Worm (Caenorhabditis elegans) whole organism, midembryonic: ENCODE data around the gene Y2H9A.4.

Source experiments
- T22C8.4 ChIP-seq: fragments of 200-800 bp; sonication (Bioruptor generic); IDR thresholded peaks from 2 replicates; pipeline ENCODE4 v1.3.6; 2022; ENCODE audit warnings: missing genetic modification characterization, missing compliant biosample characterization
- cog-1 ChIP-seq: sonication (generic microtip); optimal IDR thresholded peaks from 2 replicates; lab custom pipeline; 2016; ENCODE audit warnings: missing genetic modification characterization, missing compliant biosample characterization
- flt-1 ChIP-seq: fragments of 200-800 bp; sonication (Bioruptor generic); IDR thresholded peaks from 2 replicates; pipeline ENCODE4 v1.3.6; 2022; ENCODE audit warnings: missing genetic modification characterization, missing compliant biosample characterization
- klf-2 ChIP-seq: fragments of 200-800 bp; sonication (Bioruptor generic); conservative IDR thresholded peaks from 2 replicates; pipeline ENCODE4 v1.3.6; 2022; ENCODE audit warnings: missing genetic modification reagents, missing genetic modification characterization, missing compliant biosample characterization
- med-1 ChIP-seq: sonication (generic microtip); optimal IDR thresholded peaks from 2 replicates; lab custom pipeline; 2017; ENCODE audit warnings: missing genetic modification characterization, mild to moderate bottlenecking, missing compliant biosample characterization, antibody characterized with exemption, missing genetic modification reagents; ENCODE audit not compliant: insufficient read depth
- ref-1 ChIP-seq: fragments of 200-800 bp; sonication (Bioruptor generic); conservative IDR thresholded peaks from 2 replicates; pipeline ENCODE4 v1.3.6; 2022; ENCODE audit warnings: missing genetic modification reagents, missing genetic modification characterization, missing compliant biosample characterization
- tab-1 ChIP-seq: fragments of 200-800 bp; sonication (Bioruptor generic); IDR thresholded peaks from 2 replicates; pipeline ENCODE4 v1.3.6; 2022; ENCODE audit warnings: missing genetic modification characterization, missing compliant biosample characterization
- ztf-23 ChIP-seq: fragments of 200-800 bp; sonication (Bioruptor generic); IDR thresholded peaks from 2 replicates; pipeline ENCODE4 v1.3.6; 2022; ENCODE audit warnings: missing genetic modification reagents, missing genetic modification characterization, missing compliant biosample characterization
- ztf-29 ChIP-seq: fragments of 200-800 bp; sonication (Bioruptor generic); IDR thresholded peaks from 2 replicates; pipeline ENCODE4 v1.3.6; 2022; ENCODE audit warnings: missing genetic modification reagents, missing genetic modification characterization, missing compliant biosample characterization

The Y2H9A.4 gene

DNA sequence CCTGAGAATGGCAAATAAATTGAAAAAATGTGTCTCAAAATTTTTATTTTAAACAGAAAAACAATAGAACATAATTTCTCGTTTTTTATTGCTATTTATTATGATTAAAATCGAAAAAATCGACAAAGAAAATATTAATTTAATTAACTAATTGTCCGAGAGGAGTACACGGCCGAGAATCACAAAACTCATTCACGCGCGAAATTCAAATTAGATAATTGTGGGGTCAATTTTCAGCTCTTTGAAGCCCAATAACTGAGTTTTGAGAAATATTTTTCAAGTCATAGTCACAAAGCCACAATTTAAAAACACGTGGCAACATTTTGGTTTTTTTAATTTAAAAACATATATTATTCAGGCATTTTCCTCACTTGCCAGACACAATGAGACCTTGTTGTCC is 36.6 kb upstream of the Y2H9A.4 start:
- no peak for TF ChIP-seq ztf-23 (GFP tag; lab: Robert Waterston, UW)
- no peak for TF ChIP-seq tab-1 (GFP tag; lab: Robert Waterston, UW)
- no peak for TF ChIP-seq cog-1 (tag; lab: Kevin White, UChicago)
- TF ChIP-seq ztf-29: no peak
- no peak for TF ChIP-seq T22C8.4
- no peak for TF ChIP-seq flt-1 (GFP tag; lab: Robert Waterston, UW)
- no peak for TF ChIP-seq med-1 (GFP tag; lab: Kevin White, UChicago)
- TF ChIP-seq klf-2 (GFP tag; lab: Robert Waterston, UW): no peak
- no peak for TF ChIP-seq ref-1 (GFP tag; lab: Robert Waterston, UW)

DNA sequence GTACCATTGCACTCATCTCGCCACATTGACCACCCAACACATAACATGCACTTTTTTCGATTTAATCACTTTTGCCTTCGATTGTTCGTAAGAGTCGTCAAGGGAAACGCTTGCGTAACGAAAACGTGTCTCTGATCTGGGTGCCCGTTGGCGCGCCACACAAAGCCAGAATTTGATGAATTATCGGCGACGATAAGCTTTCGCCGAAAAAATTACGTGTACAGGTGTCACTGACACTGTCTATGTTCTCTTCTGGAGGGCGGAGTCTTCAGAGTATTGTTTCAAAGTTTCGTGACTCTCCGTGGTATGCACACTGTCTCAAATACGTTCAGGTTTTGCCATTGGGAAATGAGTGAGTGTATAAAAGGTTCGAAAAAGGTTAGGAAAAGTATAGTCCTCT is 35.0 kb upstream of the Y2H9A.4 start, which contains the start of gene F53F1.4:
Gene F53F1.4, plus strand, starts transcription at position 390 of the 400 bp plus-strand sequence.
- TF ChIP-seq cog-1 (tag; lab: Kevin White, UChicago) (no peak), tab-1 (GFP tag; lab: Robert Waterston, UW) (no peak), ztf-29 (no peak), flt-1 (GFP tag; lab: Robert Waterston, UW) (no peak)

DNA sequence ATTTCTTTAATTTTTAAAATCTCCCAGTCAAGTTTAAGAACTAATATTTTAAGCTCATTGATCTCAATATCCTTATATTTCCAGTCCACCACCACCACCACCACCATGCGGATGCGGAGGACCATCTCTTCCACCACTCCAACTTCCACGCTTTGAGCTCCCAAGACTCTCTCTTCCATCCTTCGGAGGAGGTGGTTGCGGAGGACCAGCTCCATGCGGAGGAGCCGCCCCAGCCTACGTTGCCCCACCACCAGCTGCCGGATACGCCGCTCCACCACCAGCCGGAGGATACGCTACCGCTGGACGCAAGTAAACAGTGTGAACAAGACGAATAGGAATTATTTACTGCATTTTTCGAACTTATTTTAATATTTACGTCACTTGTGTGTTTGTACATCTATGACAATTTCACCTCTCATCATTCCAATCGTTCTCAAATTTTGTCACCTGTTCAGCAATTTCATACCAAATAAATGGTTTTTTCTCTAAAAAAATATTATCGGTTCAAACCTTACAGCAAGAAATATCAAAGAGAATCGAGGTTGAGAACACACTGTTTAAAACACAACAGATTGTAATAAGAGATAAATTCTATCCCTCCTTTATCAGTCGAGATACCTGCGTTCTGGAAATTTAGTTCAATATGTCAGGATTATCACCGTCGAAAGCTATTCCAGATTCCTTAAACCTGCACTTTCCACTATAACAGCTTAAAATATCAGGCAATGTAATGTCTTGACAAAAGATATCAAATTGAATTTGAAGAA is 34.3 kb upstream of the Y2H9A.4 start:
- no peak for TF ChIP-seq klf-2 (GFP tag; lab: Robert Waterston, UW)
- no peak for TF ChIP-seq med-1 (GFP tag; lab: Kevin White, UChicago)
- no peak for TF ChIP-seq tab-1 (GFP tag; lab: Robert Waterston, UW)
- no peak for TF ChIP-seq ztf-23 (GFP tag; lab: Robert Waterston, UW)

DNA sequence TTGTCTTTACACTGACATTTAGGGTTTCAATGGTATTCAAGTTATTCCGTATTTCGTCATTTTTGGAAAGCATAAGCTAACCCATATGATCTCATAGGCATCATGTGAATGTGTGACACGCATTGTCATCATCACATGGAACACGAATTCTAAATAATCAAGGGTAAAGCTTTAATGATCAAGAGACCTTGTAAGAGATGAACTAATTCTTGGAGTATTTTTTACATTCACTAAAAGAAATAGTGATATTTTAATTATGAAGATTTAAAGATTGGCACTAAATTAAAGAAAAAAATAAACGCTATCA is 33.8 kb upstream of the Y2H9A.4 start:
- TF ChIP-seq tab-1 (GFP tag; lab: Robert Waterston, UW) (no peak), flt-1 (GFP tag; lab: Robert Waterston, UW) (no peak), cog-1 (tag; lab: Kevin White, UChicago) (no peak), ztf-29 (no peak), ztf-23 (GFP tag; lab: Robert Waterston, UW) (no peak), med-1 (GFP tag; lab: Kevin White, UChicago) (no peak), klf-2 (GFP tag; lab: Robert Waterston, UW) (no peak), ref-1 (GFP tag; lab: Robert Waterston, UW) (no peak), T22C8.4 (no peak)

DNA sequence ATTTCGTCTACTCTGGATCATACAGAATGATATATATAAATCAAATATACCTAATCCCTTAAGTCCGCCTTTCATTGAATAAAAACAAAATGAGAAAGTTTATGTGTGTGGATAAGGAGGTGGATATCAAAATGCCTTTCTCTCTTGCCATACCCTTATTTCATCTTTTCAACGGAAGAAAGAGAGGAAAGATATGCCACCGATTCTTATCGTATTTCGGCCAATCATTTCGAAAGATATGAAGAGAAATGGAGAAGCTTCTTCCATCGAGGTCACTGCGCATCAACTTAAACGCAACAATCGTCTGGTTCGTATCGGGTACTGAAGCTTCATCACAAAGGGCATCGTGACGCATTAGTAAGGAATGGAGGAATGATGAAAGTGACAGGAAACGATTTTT is 32.4 kb upstream of the Y2H9A.4 start:
- no peak for TF ChIP-seq ztf-29

DNA sequence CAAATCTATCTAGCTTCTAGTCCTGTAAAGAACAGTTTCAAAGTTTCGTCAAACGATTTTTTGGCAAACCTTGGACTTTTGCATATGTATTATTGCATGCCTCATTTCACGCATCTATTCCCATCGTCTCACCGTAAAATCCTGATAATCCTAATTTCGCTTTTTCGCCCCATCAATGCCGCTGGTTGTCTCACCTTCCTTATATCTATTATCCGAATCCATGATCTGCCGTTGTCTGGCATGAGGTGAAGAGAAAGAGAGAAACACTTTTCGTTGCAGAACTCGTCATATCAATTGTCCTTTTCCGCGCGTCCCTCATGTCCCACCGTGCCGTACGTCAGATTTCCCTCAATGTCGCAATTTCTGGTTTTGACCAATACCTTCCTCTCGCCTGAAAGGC is 31.1 kb upstream of the Y2H9A.4 start, which contains the start of gene cut-2:
Gene cut-2, plus strand, starts transcription at position 365 of the 400 bp plus-strand sequence.
- TF ChIP-seq cog-1 (tag; lab: Kevin White, UChicago): no peak
- TF ChIP-seq ztf-23 (GFP tag; lab: Robert Waterston, UW): no peak
- no peak for TF ChIP-seq klf-2 (GFP tag; lab: Robert Waterston, UW)
- TF ChIP-seq ref-1 (GFP tag; lab: Robert Waterston, UW): no peak
- no peak for TF ChIP-seq med-1 (GFP tag; lab: Kevin White, UChicago)
- TF ChIP-seq ztf-29: no peak
- TF ChIP-seq flt-1 (GFP tag; lab: Robert Waterston, UW): no peak
- TF ChIP-seq T22C8.4: no peak
- TF ChIP-seq tab-1 (GFP tag; lab: Robert Waterston, UW): no peak

DNA sequence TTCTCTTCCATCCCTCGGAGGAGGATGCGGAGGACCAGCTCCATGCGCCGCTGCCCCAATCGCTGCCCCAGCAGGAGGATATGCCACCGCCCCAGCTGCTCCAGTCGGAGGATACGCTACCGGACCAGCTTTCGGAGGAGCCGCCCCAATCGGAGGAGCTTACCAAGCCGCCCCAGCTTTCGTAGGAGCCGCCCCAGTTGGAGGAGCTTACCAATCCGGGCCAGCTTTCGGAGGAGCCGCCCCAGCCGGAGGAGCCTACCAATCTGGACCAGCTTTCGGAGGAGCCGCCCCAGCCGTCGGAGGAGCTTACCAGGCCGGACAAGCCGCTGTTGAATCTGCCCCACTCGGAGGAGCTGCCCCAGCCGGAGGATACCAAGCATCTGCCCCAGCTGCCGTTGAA is 30.2 kb upstream of the Y2H9A.4 start:
- TF ChIP-seq cog-1 (tag; lab: Kevin White, UChicago): no peak
- TF ChIP-seq med-1 (GFP tag; lab: Kevin White, UChicago): no peak
- TF ChIP-seq ref-1 (GFP tag; lab: Robert Waterston, UW): no peak
- TF ChIP-seq T22C8.4: no peak
- TF ChIP-seq tab-1 (GFP tag; lab: Robert Waterston, UW): no peak
- TF ChIP-seq flt-1 (GFP tag; lab: Robert Waterston, UW): no peak
- no peak for TF ChIP-seq ztf-29
- TF ChIP-seq ztf-23 (GFP tag; lab: Robert Waterston, UW): no peak
- no peak; the same call in 1 of the 2 replicates for TF ChIP-seq klf-2 (GFP tag; lab: Robert Waterston, UW)

DNA sequence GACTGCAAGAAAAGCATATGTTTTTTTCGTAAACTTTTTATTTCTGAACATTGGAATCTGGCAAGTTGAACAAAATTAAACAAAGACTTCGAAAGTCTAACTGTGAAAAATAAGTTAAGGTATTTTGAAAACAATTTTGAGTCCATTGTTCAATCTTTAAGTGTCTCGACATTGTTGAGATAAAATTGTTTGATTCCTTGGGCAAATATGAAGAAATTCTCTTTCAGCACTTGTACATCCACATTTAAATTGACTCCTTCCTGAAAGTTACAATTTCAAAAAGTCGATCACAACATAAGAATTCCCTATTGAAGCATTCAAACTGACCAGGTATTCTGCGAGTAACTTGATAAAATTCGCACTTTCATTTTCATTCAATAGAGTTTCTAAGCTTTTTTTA is 29.6 kb upstream of the Y2H9A.4 start:
- TF ChIP-seq flt-1 (GFP tag; lab: Robert Waterston, UW) (no peak), ztf-23 (GFP tag; lab: Robert Waterston, UW) (no peak), ref-1 (GFP tag; lab: Robert Waterston, UW) (no peak), med-1 (GFP tag; lab: Kevin White, UChicago) (no peak), cog-1 (tag; lab: Kevin White, UChicago) (no peak), ztf-29 (no peak), klf-2 (GFP tag; lab: Robert Waterston, UW) (no peak), tab-1 (GFP tag; lab: Robert Waterston, UW) (no peak), T22C8.4 (no peak)

DNA sequence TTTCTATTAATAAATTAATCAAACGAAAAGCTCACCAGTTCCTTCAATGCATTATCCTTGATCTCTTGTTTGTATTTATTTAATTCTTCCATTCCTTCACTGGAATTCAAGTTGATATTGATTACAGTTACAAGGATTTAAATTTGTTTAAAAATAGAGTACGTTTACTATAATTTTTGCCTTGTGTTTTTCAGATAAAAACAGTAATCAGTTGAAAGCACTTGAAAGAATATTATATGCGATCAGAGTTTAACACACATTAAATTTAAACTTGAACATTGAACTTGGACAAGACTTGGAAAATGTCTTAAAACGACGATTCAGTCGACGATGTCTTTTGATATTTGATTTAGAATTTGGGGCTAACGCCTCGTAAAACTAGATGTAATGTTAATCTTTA is 28.2 kb upstream of the Y2H9A.4 start, which contains the start of gene F53F1.6:
Gene F53F1.6, minus strand, starts transcription at position 101 of the 400 bp plus-strand sequence.
- TF ChIP-seq ztf-23 (GFP tag; lab: Robert Waterston, UW) (no peak), med-1 (GFP tag; lab: Kevin White, UChicago) (no peak), tab-1 (GFP tag; lab: Robert Waterston, UW) (no peak), cog-1 (tag; lab: Kevin White, UChicago) (no peak), flt-1 (GFP tag; lab: Robert Waterston, UW) (no peak), klf-2 (GFP tag; lab: Robert Waterston, UW) (no peak), ref-1 (GFP tag; lab: Robert Waterston, UW) (no peak), T22C8.4 (no peak), ztf-29 (no peak)

DNA sequence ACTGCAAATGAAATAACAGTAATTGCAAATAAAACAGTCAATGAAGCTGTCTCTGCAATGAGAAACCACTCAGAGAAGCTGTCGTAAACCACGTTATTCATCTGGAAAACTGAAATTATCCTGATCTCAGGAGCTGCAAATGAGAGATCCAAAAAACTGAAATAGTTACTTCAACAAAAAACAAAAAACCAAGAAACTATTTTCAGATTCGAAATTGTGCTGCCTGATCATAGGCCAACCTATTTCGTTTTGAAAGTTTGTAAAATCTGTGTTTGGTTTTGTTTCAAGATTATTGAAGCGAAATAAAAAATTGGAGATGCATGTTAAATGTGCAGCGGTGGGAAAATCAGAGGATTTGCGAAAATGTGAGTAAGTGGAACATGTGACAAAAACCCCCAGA is 25.1 kb upstream of the Y2H9A.4 start, which contains the start of gene srv-8:
Gene srv-8, minus strand, starts transcription at position 101 of the 400 bp plus-strand sequence.
- TF ChIP-seq T22C8.4 (no peak), ztf-29 (no peak), cog-1 (tag; lab: Kevin White, UChicago) (no peak), tab-1 (GFP tag; lab: Robert Waterston, UW) (no peak), klf-2 (GFP tag; lab: Robert Waterston, UW) (no peak), flt-1 (GFP tag; lab: Robert Waterston, UW) (no peak), ref-1 (GFP tag; lab: Robert Waterston, UW) (no peak), med-1 (GFP tag; lab: Kevin White, UChicago) (no peak), ztf-23 (GFP tag; lab: Robert Waterston, UW) (no peak)
